Worm (Caenorhabditis elegans): ENCODE measurements around the gene dna-2.

ce11 chrII:11802451-11802850 lies 24.2 kb downstream of the dna-2 start, which contains the start of gene F43G6.17:
- TF ChIP-seq elt-2 (tag; optimal IDR thresholded peaks at IDR 0.05), result peak; percentile 57
- no peak for TF ChIP-seq che-1 (tag; optimal IDR thresholded peaks at IDR 0.05)
- no peak for TF ChIP-seq T23F11.4 (GFP tag; optimal IDR thresholded peaks at IDR 0.05)
- TF ChIP-seq K02D7.2 (tag; optimal IDR thresholded peaks at IDR 0.05), result no peak
- no peak for TF ChIP-seq fax-1 (tag; optimal IDR thresholded peaks at IDR 0.05)
- TF ChIP-seq fkh-10 (GFP tag; optimal IDR thresholded peaks at IDR 0.05), result no peak
